Fruit fly (Drosophila melanogaster) whole organism, embryonic: Measurements from ENCODE around the gene Cp36.

ENCODE experiments used
- BEAF-32 ChIP-seq: fragments of 200-800 bp; sonication (Bioruptor generic); optimal IDR thresholded peaks from 3 replicates; lab custom pipeline; 2017; ENCODE audit warnings: missing biosample characterization, missing genetic modification characterization, mild to moderate bottlenecking, moderate library complexity, missing genetic modification reagents
- CG10274 ChIP-seq: fragments of 200-800 bp; sonication (Bioruptor generic); optimal IDR thresholded peaks from 3 replicates; lab custom pipeline; 2017; ENCODE audit warnings: missing biosample characterization, mild to moderate bottlenecking, missing genetic modification characterization
- CG10462 ChIP-seq: fragments of 200-800 bp; sonication (Bioruptor generic); optimal IDR thresholded peaks from 2 replicates; lab custom pipeline; 2016; ENCODE audit warnings: missing biosample characterization, missing genetic modification characterization
- CG10959 ChIP-seq: fragments of 200-800 bp; sonication (Bioruptor generic); IDR thresholded peaks from 2 replicates; pipeline ENCODE4 v1.3.6; 2022; ENCODE audit warnings: missing biosample characterization, missing genetic modification characterization
- CG11247 ChIP-seq: fragments of 200-800 bp; sonication (Bioruptor generic); IDR thresholded peaks from 2 replicates; pipeline ENCODE4 v1.3.6; 2022; ENCODE audit warnings: missing biosample characterization, missing genetic modification characterization
- CG11695 ChIP-seq: fragments of 200-800 bp; sonication (Bioruptor generic); IDR thresholded peaks from 3 replicates; pipeline ENCODE4 v1.3.6; 2022; ENCODE audit warnings: missing biosample characterization, missing genetic modification characterization
- CG1233 ChIP-seq: fragments of 200-800 bp; sonication (Bioruptor generic); optimal IDR thresholded peaks from 4 replicates; lab custom pipeline; 2018; ENCODE audit warnings: missing biosample characterization, mild to moderate bottlenecking, missing genetic modification characterization
- CG13424 ChIP-seq: fragments of 200-800 bp; sonication (Bioruptor generic); optimal IDR thresholded peaks from 2 replicates; lab custom pipeline; 2019; ENCODE audit warnings: missing biosample characterization, mild to moderate bottlenecking, missing genetic modification characterization, moderate library complexity
- CG13775 ChIP-seq: fragments of 200-800 bp; sonication (Bioruptor generic); optimal IDR thresholded peaks from 3 replicates; lab custom pipeline; 2017; ENCODE audit warnings: missing biosample characterization, mild to moderate bottlenecking, missing genetic modification characterization
- CG1602 ChIP-seq: fragments of 200-800 bp; sonication (Bioruptor generic); optimal IDR thresholded peaks from 3 replicates; lab custom pipeline; 2016; ENCODE audit warnings: missing biosample characterization, missing genetic modification characterization
- CG17186 ChIP-seq: fragments of 200-800 bp; sonication (Bioruptor generic); optimal IDR thresholded peaks from 3 replicates; lab custom pipeline; 2017; ENCODE audit warnings: missing biosample characterization, missing genetic modification reagents, missing genetic modification characterization
- CG17361 ChIP-seq: fragments of 200-800 bp; sonication (Bioruptor generic); IDR thresholded peaks from 3 replicates; pipeline ENCODE4 v1.3.6; 2022; ENCODE audit warnings: missing biosample characterization, missing genetic modification characterization
- CG18011 ChIP-seq: fragments of 200-800 bp; sonication (Bioruptor generic); optimal IDR thresholded peaks from 2 replicates; lab custom pipeline; 2017; ENCODE audit warnings: missing biosample characterization, missing genetic modification characterization, mild to moderate bottlenecking, moderate library complexity, missing genotype
- CG18476 ChIP-seq: fragments of 200-800 bp; sonication (Bioruptor generic); optimal IDR thresholded peaks from 2 replicates; lab custom pipeline; 2016; ENCODE audit warnings: missing biosample characterization, mild to moderate bottlenecking, missing genetic modification characterization
- CG2712 ChIP-seq: fragments of 200-800 bp; optimal IDR thresholded peaks from 3 replicates; lab custom pipeline; 2019; ENCODE audit warnings: missing biosample characterization, mild to moderate bottlenecking, missing genetic modification characterization, moderate library complexity
- CG31388 ChIP-seq: fragments of 200-800 bp; sonication (Bioruptor generic); optimal IDR thresholded peaks from 2 replicates; lab custom pipeline; 2016; ENCODE audit warnings: missing biosample characterization, missing genetic modification characterization
- CG32772 ChIP-seq: fragments of 200-800 bp; sonication (Bioruptor generic); IDR thresholded peaks from 2 replicates; pipeline ENCODE4 v1.3.6; 2022; ENCODE audit warnings: missing biosample characterization, missing genetic modification characterization
- CG43689 ChIP-seq: fragments of 200-800 bp; sonication (Bioruptor generic); IDR thresholded peaks from 2 replicates; pipeline ENCODE4 v1.3.6; 2022; ENCODE audit warnings: missing biosample characterization, missing genetic modification characterization
- CG4617 ChIP-seq: fragments of 200-800 bp; sonication (Bioruptor generic); optimal IDR thresholded peaks from 3 replicates; lab custom pipeline; 2016; ENCODE audit warnings: missing biosample characterization, missing genetic modification characterization, borderline replicate concordance
- CG4707 ChIP-seq: fragments of 200-800 bp; sonication (Bioruptor generic); optimal IDR thresholded peaks from 2 replicates; lab custom pipeline; 2018; ENCODE audit warnings: missing biosample characterization, mild to moderate bottlenecking, missing genetic modification characterization, moderate library complexity
- CG6654 ChIP-seq: fragments of 200-800 bp; sonication (Bioruptor generic); optimal IDR thresholded peaks from 2 replicates; lab custom pipeline; 2017; ENCODE audit warnings: missing biosample characterization, mild to moderate bottlenecking, missing genetic modification characterization
- CG7357 ChIP-seq: fragments of 200-800 bp; sonication (Bioruptor generic); IDR thresholded peaks from 3 replicates; pipeline ENCODE4 v1.3.6; 2022; ENCODE audit warnings: missing biosample characterization, missing genetic modification characterization
- CG7556 ChIP-seq: fragments of 200-800 bp; sonication (Bioruptor generic); optimal IDR thresholded peaks from 2 replicates; lab custom pipeline; 2017; ENCODE audit warnings: missing biosample characterization, mild to moderate bottlenecking, missing genetic modification characterization
- CHES-1-like ChIP-seq: fragments of 200-800 bp; sonication (Bioruptor generic); optimal IDR thresholded peaks from 2 replicates; lab custom pipeline; 2016; ENCODE audit warnings: missing biosample characterization, missing genetic modification characterization
- Dref ChIP-seq: fragments of 200-800 bp; sonication (Bioruptor generic); IDR thresholded peaks from 2 replicates; pipeline ENCODE4 v1.3.6; 2022; ENCODE audit warnings: missing biosample characterization, missing genetic modification characterization
- Fer1 ChIP-seq: fragments of 200-800 bp; sonication (Bioruptor generic); optimal IDR thresholded peaks from 2 replicates; lab custom pipeline; 2017; ENCODE audit warnings: missing biosample characterization, mild to moderate bottlenecking, missing genetic modification characterization
- HLH4C ChIP-seq: fragments of 200-800 bp; sonication (Bioruptor generic); IDR thresholded peaks from 3 replicates; pipeline ENCODE4 v1.3.6; 2022; ENCODE audit warnings: missing biosample characterization, missing genetic modification characterization; ENCODE audit not compliant: partially characterized antibody
- Hr39 ChIP-seq: fragments of >200 bp; optimal IDR thresholded peaks from 2 replicates; lab custom pipeline; 2017
- Kr ChIP-seq: fragments of 200-800 bp; sonication (Bioruptor generic); optimal IDR thresholded peaks from 2 replicates; lab custom pipeline; 2017; ENCODE audit warnings: missing biosample characterization, mild to moderate bottlenecking, missing genetic modification characterization
- MESR4 ChIP-seq: fragments of 200-800 bp; sonication (Bioruptor generic); optimal IDR thresholded peaks from 2 replicates; lab custom pipeline; 2018; ENCODE audit warnings: missing biosample characterization, mild to moderate bottlenecking, missing genetic modification characterization, moderate library complexity
- Meics ChIP-seq: fragments of 200-800 bp; sonication (Bioruptor generic); optimal IDR thresholded peaks from 2 replicates; lab custom pipeline; 2017; ENCODE audit warnings: missing biosample characterization, mild to moderate bottlenecking, missing genetic modification characterization
- Mes4 ChIP-seq: fragments of 200-800 bp; sonication (Bioruptor generic); optimal IDR thresholded peaks from 2 replicates; lab custom pipeline; 2016; ENCODE audit warnings: missing biosample characterization, missing genetic modification characterization
- NK7.1 ChIP-seq: fragments of 200-800 bp; sonication (Bioruptor generic); optimal IDR thresholded peaks from 3 replicates; lab custom pipeline; 2016; ENCODE audit warnings: missing biosample characterization, missing genetic modification characterization
- Opbp ChIP-seq: fragments of 200-800 bp; sonication (Bioruptor generic); IDR thresholded peaks from 3 replicates; pipeline ENCODE4 v1.3.6; 2022; ENCODE audit warnings: missing biosample characterization, missing genetic modification characterization; ENCODE audit not compliant: partially characterized antibody
- Six4 ChIP-seq: fragments of 200-800 bp; sonication (Bioruptor generic); optimal IDR thresholded peaks from 2 replicates; lab custom pipeline; 2016; ENCODE audit warnings: missing biosample characterization, missing genetic modification characterization
- Sox100B ChIP-seq: fragments of 200-800 bp; sonication (Bioruptor generic); optimal IDR thresholded peaks from 3 replicates; lab custom pipeline; 2018; ENCODE audit warnings: missing biosample characterization, mild to moderate bottlenecking, missing genetic modification characterization
- Ssrp ChIP-seq: fragments of 200-800 bp; sonication (Bioruptor generic); optimal IDR thresholded peaks from 2 replicates; lab custom pipeline; 2018; ENCODE audit warnings: missing biosample characterization, mild to moderate bottlenecking, missing genetic modification characterization, moderate library complexity
- ash1 ChIP-seq: fragments of 200-800 bp; sonication (Bioruptor generic); optimal IDR thresholded peaks from 2 replicates; lab custom pipeline; 2018; ENCODE audit warnings: missing biosample characterization, mild to moderate bottlenecking, missing genetic modification characterization
- ato ChIP-seq: fragments of 200-800 bp; sonication (Bioruptor generic); IDR thresholded peaks from 2 replicates; pipeline ENCODE4 v1.3.6; 2022; ENCODE audit warnings: missing biosample characterization, missing genetic modification characterization; ENCODE audit not compliant: partially characterized antibody
- cato ChIP-seq: fragments of 200-800 bp; sonication (Bioruptor generic); optimal IDR thresholded peaks from 2 replicates; lab custom pipeline; 2016; ENCODE audit warnings: missing biosample characterization, missing genetic modification characterization, borderline replicate concordance
- chn ChIP-seq: fragments of 200-800 bp; sonication (Bioruptor generic); optimal IDR thresholded peaks from 2 replicates; lab custom pipeline; 2016; ENCODE audit warnings: missing biosample characterization, missing genetic modification characterization
- gfzf ChIP-seq: fragments of 200-800 bp; sonication (Bioruptor generic); optimal IDR thresholded peaks from 2 replicates; lab custom pipeline; 2016; ENCODE audit warnings: missing biosample characterization, mild to moderate bottlenecking, missing genetic modification characterization, moderate library complexity
- lilli ChIP-seq: fragments of 200-800 bp; sonication (Bioruptor generic); optimal IDR thresholded peaks from 3 replicates; lab custom pipeline; 2016; ENCODE audit warnings: missing biosample characterization, missing genetic modification characterization
- nmo ChIP-seq: fragments of 200-800 bp; sonication (Bioruptor generic); optimal IDR thresholded peaks from 2 replicates; lab custom pipeline; 2018; ENCODE audit warnings: missing biosample characterization, mild to moderate bottlenecking, missing genetic modification characterization, moderate library complexity
- otp ChIP-seq: fragments of 200-800 bp; sonication (Bioruptor generic); IDR thresholded peaks from 3 replicates; pipeline ENCODE4, ENCODE4 v1.3.6; 2022; ENCODE audit warnings: missing biosample characterization, missing genetic modification characterization
- p53 ChIP-seq: fragments of 200-800 bp; sonication (Bioruptor generic); optimal IDR thresholded peaks from 2 replicates; lab custom pipeline; 2016; ENCODE audit warnings: missing biosample characterization, missing genetic modification characterization
- pfk ChIP-seq: fragments of 200-800 bp; sonication (Bioruptor generic); optimal IDR thresholded peaks from 2 replicates; lab custom pipeline; 2018; ENCODE audit warnings: missing biosample characterization, mild to moderate bottlenecking, missing genetic modification characterization, moderate library complexity
- pho ChIP-seq: fragments of 200-800 bp; sonication (Bioruptor generic); optimal IDR thresholded peaks from 2 replicates; lab custom pipeline; 2016; ENCODE audit warnings: missing biosample characterization, missing genetic modification characterization
- twi ChIP-seq: fragments of 200-800 bp; optimal IDR thresholded peaks from 2 replicates; lab custom pipeline; 2019; ENCODE audit warnings: missing biosample characterization, mild to moderate bottlenecking, missing genetic modification characterization, moderate library complexity
- tx ChIP-seq: fragments of 200-800 bp; sonication (Bioruptor generic); optimal IDR thresholded peaks from 2 replicates; lab custom pipeline; 2016; ENCODE audit warnings: missing biosample characterization, missing genetic modification characterization

Gene Cp36

DNA sequence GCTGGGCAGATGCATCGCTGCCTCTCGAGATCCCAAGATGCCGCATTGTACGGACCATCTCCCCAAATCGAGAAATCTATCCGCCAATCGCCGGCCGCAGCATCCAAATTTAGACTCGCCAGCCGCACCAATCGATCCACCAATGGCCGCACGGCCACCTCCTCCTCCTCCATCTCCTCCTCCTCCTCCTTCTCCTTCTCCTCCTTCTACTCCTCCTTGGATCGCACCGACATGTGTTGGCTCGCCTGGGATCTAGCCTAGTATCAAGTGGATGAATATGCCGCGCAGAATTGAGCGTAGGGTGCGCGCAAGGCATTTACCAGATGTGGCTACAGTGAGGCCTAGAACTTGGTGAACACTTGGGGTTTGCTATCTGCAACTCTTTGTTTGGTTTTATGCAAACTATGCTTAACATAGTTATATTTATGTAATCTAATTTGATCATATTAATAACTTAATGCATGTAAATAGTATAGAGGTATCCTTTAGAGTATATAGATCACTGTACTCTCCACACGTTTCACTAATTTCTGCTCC lies 24.0 kb upstream of the Cp36 start, which contains the start of gene org-1 (continued):
- TF ChIP-seq CG13775 (GFP tag; lab: Kevin White, UChicago): peak; percentile 89
- peak; percentile 93 for TF ChIP-seq Six4 (GFP tag; lab: Kevin White, UChicago)
- TF ChIP-seq CG31388 (GFP tag; lab: Kevin White, UChicago): peak; percentile 91
- TF ChIP-seq Meics (GFP tag; lab: Kevin White, UChicago): peak; percentile 88
- TF ChIP-seq CG18011: peak; percentile 66
- TF ChIP-seq CG1233 (GFP tag; lab: Kevin White, UChicago): peak; percentile 93
- no peak for TF ChIP-seq p53 (GFP tag; lab: Kevin White, UChicago)
- TF ChIP-seq CG7357 (GFP tag; lab: Robert Waterston, UW): peak; percentile 92
- no peak for TF ChIP-seq ash1 (GFP tag; lab: Kevin White, UChicago)
- TF ChIP-seq CG4617 (GFP tag; lab: Kevin White, UChicago): peak; percentile 78
- TF ChIP-seq BEAF-32 (GFP tag; lab: Kevin White, UChicago): no peak
- peak; percentile 86 for TF ChIP-seq CG17186 (GFP tag; lab: Kevin White, UChicago)
- peak; percentile 99 for TF ChIP-seq CG10274 (GFP tag; lab: Kevin White, UChicago)
- peak; percentile 31 for TF ChIP-seq MESR4
- TF ChIP-seq Ssrp (tag; lab: Kevin White, UChicago): peak; percentile 96
- TF ChIP-seq CG13424 (tag; lab: Kevin White, UChicago): peak; percentile 97
- peak; percentile 96 for TF ChIP-seq CG1602 (GFP tag; lab: Kevin White, UChicago)
- TF ChIP-seq pho (GFP tag; lab: Kevin White, UChicago): peak; percentile 66
- TF ChIP-seq CG17361 (GFP tag; lab: Robert Waterston, UW): peak; percentile 93
- peak; percentile 98 for TF ChIP-seq otp (GFP tag; lab: Robert Waterston, UW)
- peak; percentile 88 for TF ChIP-seq lilli (GFP tag; lab: Kevin White, UChicago)
- TF ChIP-seq CG10462 (GFP tag; lab: Kevin White, UChicago): peak; percentile 91
- peak; percentile 87 for TF ChIP-seq Fer1 (GFP tag; lab: Kevin White, UChicago)
- peak; percentile 72 for TF ChIP-seq tx (GFP tag; lab: Kevin White, UChicago)
- peak; percentile 48 for TF ChIP-seq Kr (GFP tag; lab: Kevin White, UChicago)
- TF ChIP-seq pfk (GFP tag; lab: Kevin White, UChicago): peak; percentile 22
- no peak for TF ChIP-seq Opbp (GFP tag; lab: Robert Waterston, UW)
- TF ChIP-seq cato (GFP tag; lab: Kevin White, UChicago): peak; percentile 84
- no peak for TF ChIP-seq HLH4C
- peak; percentile 88 for TF ChIP-seq Sox100B (GFP tag; lab: Kevin White, UChicago)
- peak; percentile 96 for TF ChIP-seq CG11247
- peak; percentile 94 for TF ChIP-seq CG43689
- TF ChIP-seq CG2712 (tag; lab: Kevin White, UChicago): peak; percentile 97
- TF ChIP-seq Mes4: peak; percentile 67
- peak; percentile 30 for TF ChIP-seq Hr39 (lab: Kevin White, UChicago)
- TF ChIP-seq CG6654 (GFP tag; lab: Kevin White, UChicago): peak; percentile 85
- peak; percentile 65 for TF ChIP-seq CHES-1-like (GFP tag; lab: Kevin White, UChicago)
- TF ChIP-seq gfzf (GFP tag; lab: Kevin White, UChicago): no peak
- peak; percentile 89 for TF ChIP-seq chn (GFP tag; lab: Kevin White, UChicago)
- peak; percentile 90 for TF ChIP-seq CG7556 (GFP tag; lab: Kevin White, UChicago)
- TF ChIP-seq CG11695 (GFP tag; lab: Robert Waterston, UW): peak; percentile 95
- peak; percentile 83 for TF ChIP-seq CG4707 (GFP tag; lab: Kevin White, UChicago)
- peak; percentile 88 for TF ChIP-seq CG18476
- TF ChIP-seq CG10959 (GFP tag; lab: Robert Waterston, UW): peak; percentile 99
- TF ChIP-seq NK7.1 (GFP tag; lab: Kevin White, UChicago): peak; percentile 75
- TF ChIP-seq ato: no peak
- TF ChIP-seq nmo: peak; percentile 97
- TF ChIP-seq Dref: 0 out of 2 replicates have a peak, but pooled peaks have one; percentile 16
- peak; percentile 97 for TF ChIP-seq twi (tag; lab: Kevin White, UChicago)
- TF ChIP-seq CG32772: peak; percentile 98
